Worm (Caenorhabditis elegans): Measurements from ENCODE around the gene catp-4.

DNA sequence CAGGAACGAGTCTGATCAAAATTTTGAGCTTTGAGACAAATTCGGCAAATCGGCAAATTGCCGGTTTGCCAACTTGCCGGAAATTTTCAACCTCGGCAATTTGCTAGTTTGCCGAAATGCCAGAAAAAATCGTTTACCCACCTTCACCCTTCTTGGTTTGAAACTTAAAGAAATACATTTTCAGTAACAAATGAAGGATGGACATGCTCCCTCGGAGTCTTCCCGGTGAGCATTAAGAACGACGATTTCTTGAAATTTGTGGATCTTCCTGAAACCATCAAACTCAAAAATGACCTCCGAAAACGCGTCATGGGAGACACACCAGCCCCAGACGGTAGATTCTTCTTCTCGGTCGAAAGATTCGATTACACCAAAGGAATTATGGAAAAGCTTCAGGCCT is 9.4 kb downstream of the catp-4 start:
- no peak for TF ChIP-seq ceh-24 (tag; optimal IDR thresholded peaks at IDR 0.05)
- no peak for TF ChIP-seq ceh-9 (tag; optimal IDR thresholded peaks at IDR 0.05)
- no peak for TF ChIP-seq C08G9.2 (tag; optimal IDR thresholded peaks at IDR 0.05)
- no peak for TF ChIP-seq ceh-48 (tag; optimal IDR thresholded peaks at IDR 0.05)
- no peak for TF ChIP-seq ahr-1 (tag; optimal IDR thresholded peaks at IDR 0.05)
- TF ChIP-seq ceh-22 (tag; optimal IDR thresholded peaks at IDR 0.05), result no peak

Measured in whole organism, late embryonic.